Fruit fly (Drosophila melanogaster) whole organism, wandering third instar larva: ENCODE results near the gene CG14506.

ENCODE experiments used
- HLH106 ChIP-seq: fragments of 200-800 bp; optimal IDR thresholded peaks from 3 replicates; lab custom pipeline; 2019; ENCODE audit warnings: missing biosample characterization, mild to moderate bottlenecking, missing genetic modification characterization, moderate library complexity
- Hr78 ChIP-seq: fragments of >200 bp; optimal IDR thresholded peaks from 2 replicates; lab custom pipeline; 2017; ENCODE audit warnings: missing biosample characterization, missing genetic modification characterization
- Myc ChIP-seq: fragments of >200 bp; optimal IDR thresholded peaks from 2 replicates; lab custom pipeline; 2017
- Vsx2 ChIP-seq: fragments of 200-300, 225-300 bp; sonication (Bioruptor generic); optimal IDR thresholded peaks from 2 replicates; lab custom pipeline; 2018; ENCODE audit warnings: missing biosample characterization, missing genetic modification characterization; ENCODE audit not compliant: partially characterized antibody
- dl ChIP-seq, 2 experiments: fragments of 175-275, 200-275 bp in 1 of 2; fragments of 200-275 bp in 1 of 2; sonication (Bioruptor generic); optimal IDR thresholded peaks; lab custom pipeline; 2018; ENCODE audit warnings: mild to moderate bottlenecking in 2 of 2, missing biosample characterization in 2 of 2, missing genetic modification characterization in 2 of 2, moderate library complexity in 2 of 2; ENCODE audit not compliant: partially characterized antibody in 2 of 2, insufficient read depth in 1 of 2
- fru ChIP-seq: fragments of 200-800 bp; sonication (Bioruptor generic); optimal IDR thresholded peaks from 3 replicates; lab custom pipeline; 2016; ENCODE audit warnings: missing biosample characterization, mild to moderate bottlenecking, missing genetic modification characterization
- h ChIP-seq: fragments of 200-800 bp; sonication (Bioruptor generic); optimal IDR thresholded peaks from 3 replicates; lab custom pipeline; 2016; ENCODE audit warnings: missing biosample characterization, mild to moderate bottlenecking, missing genetic modification characterization
- psq ChIP-seq: fragments of 200-800 bp; sonication (Bioruptor generic); optimal IDR thresholded peaks from 3 replicates; lab custom pipeline; 2017; ENCODE audit warnings: missing biosample characterization, mild to moderate bottlenecking, missing genetic modification characterization, moderate library complexity
- woc ChIP-seq: sonication (Bioruptor generic); optimal IDR thresholded peaks from 2 replicates; lab custom pipeline; 2016; ENCODE audit warnings: missing biosample characterization, mild to moderate bottlenecking, missing genetic modification characterization

- TF ChIP-seq fru (GFP tag; lab: Kevin White, UChicago) (peak; percentile 1), Myc (lab: Kevin White, UChicago) (peak; percentile 79), Vsx2 (GFP tag; lab: Kevin White, UChicago) (peak; percentile 31), dl (GFP tag; optimal IDR thresholded peaks at IDR 0.05; lab: Kevin White, UChicago; ENCODE audit: insufficient read depth in 1 of 2, partially characterized antibody in 2 of 2) (no peak), Hr78 (GFP tag; lab: Kevin White, UChicago) (no peak), woc (GFP tag; lab: Kevin White, UChicago) (peak; percentile 40), psq (GFP tag; lab: Kevin White, UChicago) (no peak), HLH106 (tag; lab: Kevin White, UChicago) (no peak), h (GFP tag; lab: Kevin White, UChicago) (no peak)
Observed at dm6 chr3R:29251418-29251817, 45.6 kb downstream of the CG14506 start.
